Fruit fly (Drosophila melanogaster): ENCODE results near the gene Syx7.
A peak's percentile ranks its signal among the peaks of the same experiment; 100 is the strongest.

Gene Syx7

DNA sequence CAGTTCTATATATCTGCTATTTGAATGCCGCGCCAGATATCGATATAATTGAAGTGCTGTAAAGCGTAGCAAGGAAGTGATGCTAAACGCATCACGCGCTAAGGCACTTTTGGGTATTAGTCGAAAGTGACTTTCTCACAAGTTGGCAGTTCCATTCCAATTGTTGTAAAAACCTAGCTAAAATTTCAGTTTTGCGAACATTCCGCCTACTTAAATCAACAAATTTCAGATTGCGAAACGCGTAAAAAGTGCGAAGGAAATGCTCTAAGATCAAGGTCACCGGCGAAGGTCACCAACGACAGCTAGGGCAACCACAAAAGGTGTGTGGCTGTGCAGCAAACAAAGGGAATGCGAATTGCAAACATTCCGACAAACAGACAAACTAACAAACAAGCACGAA is at the start of gene Syx7 (continued):
- peak; percentile 29; the same call in 2 of the 3 replicates for TF ChIP-seq CG16813 (GFP tag; IDR thresholded peaks at IDR 0.05; ENCODE audit: partially characterized antibody)
- peak; percentile 32; the same call in 1 of the 2 replicates for TF ChIP-seq Xrp1 (GFP tag; IDR thresholded peaks at IDR 0.05)
- no peak for TF ChIP-seq ranshi (GFP tag; IDR thresholded peaks at IDR 0.05)
- no peak for TF ChIP-seq Gsc (GFP tag; IDR thresholded peaks at IDR 0.05)
- TF ChIP-seq pum (GFP tag; optimal IDR thresholded peaks at IDR 0.05): no peak
- no peak for TF ChIP-seq CG17328 (GFP tag; IDR thresholded peaks at IDR 0.05)
- TF ChIP-seq nerfin-1 (tag; optimal IDR thresholded peaks at IDR 0.05): peak; percentile 92
- no peak for TF ChIP-seq bigmax (GFP tag; optimal IDR thresholded peaks at IDR 0.05)
- TF ChIP-seq B-H2 (GFP tag; optimal IDR thresholded peaks at IDR 0.05): peak; percentile 41
- no peak for TF ChIP-seq CG11093 (GFP tag; IDR thresholded peaks at IDR 0.05)
- TF ChIP-seq CG18476 (GFP tag; optimal IDR thresholded peaks at IDR 0.05): no peak
- peak; percentile 38 for TF ChIP-seq CG9609 (GFP tag; optimal IDR thresholded peaks at IDR 0.05)
- TF ChIP-seq CG3847 (GFP tag; IDR thresholded peaks at IDR 0.05): peak; percentile 74
- no peak for TF ChIP-seq so (GFP tag; IDR thresholded peaks at IDR 0.05)
- no peak for TF ChIP-seq corto (GFP tag; optimal IDR thresholded peaks at IDR 0.05)
- TF ChIP-seq emc (GFP tag; optimal IDR thresholded peaks at IDR 0.05): no peak
- no peak for TF ChIP-seq CG8359 (GFP tag; optimal IDR thresholded peaks at IDR 0.05; ENCODE audit: borderline replicate concordance)
- TF ChIP-seq mam (GFP tag; optimal IDR thresholded peaks at IDR 0.05): peak; percentile 59
- no peak for TF ChIP-seq Tbp (GFP tag; optimal IDR thresholded peaks at IDR 0.05)
- TF ChIP-seq Neu2 (GFP tag; optimal IDR thresholded peaks at IDR 0.05; ENCODE audit: borderline replicate concordance): no peak
- peak; percentile 68 for TF ChIP-seq Sry-δ (GFP tag; optimal IDR thresholded peaks at IDR 0.05)
- peak; percentile 33 for TF ChIP-seq Chrac-16 (GFP tag; optimal IDR thresholded peaks at IDR 0.05)
- TF ChIP-seq Fer2 (tag; optimal IDR thresholded peaks at IDR 0.05): no peak
- no peak for TF ChIP-seq CG1024 (GFP tag; IDR thresholded peaks at IDR 0.05)
- TF ChIP-seq Blimp-1 (GFP tag; optimal IDR thresholded peaks at IDR 0.05): no peak
- no peak for TF ChIP-seq Bteb2 (GFP tag; optimal IDR thresholded peaks at IDR 0.05)
- no peak for TF ChIP-seq CG13894 (tag; optimal IDR thresholded peaks at IDR 0.05)
- peak; percentile 22 for TF ChIP-seq fu2 (GFP tag; optimal IDR thresholded peaks at IDR 0.05)
- peak; percentile 23 for TF ChIP-seq maf-S (GFP tag; optimal IDR thresholded peaks at IDR 0.05)
- peak; percentile 50; the same call in 1 of the 2 replicates for TF ChIP-seq slbo (GFP tag; IDR thresholded peaks at IDR 0.05)
- peak; percentile 26 for TF ChIP-seq HLH54F (GFP tag; optimal IDR thresholded peaks at IDR 0.05)
- peak; percentile 8 for TF ChIP-seq CG12744 (GFP tag; optimal IDR thresholded peaks at IDR 0.05)
- peak; percentile 88 for TF ChIP-seq HmgZ (tag; optimal IDR thresholded peaks at IDR 0.05)
- TF ChIP-seq zen2 (GFP tag; IDR thresholded peaks at IDR 0.05; ENCODE audit: partially characterized antibody): no peak
- TF ChIP-seq CHES-1-like (GFP tag; optimal IDR thresholded peaks at IDR 0.05): peak; percentile 63
- TF ChIP-seq CG6813 (GFP tag; optimal IDR thresholded peaks at IDR 0.05): no peak
- peak; percentile 33 for TF ChIP-seq ERR (GFP tag; optimal IDR thresholded peaks at IDR 0.05)
- TF ChIP-seq CG18619 (GFP tag; optimal IDR thresholded peaks at IDR 0.05): no peak
- no peak for TF ChIP-seq CG1792 (GFP tag; optimal IDR thresholded peaks at IDR 0.05)
- no peak for TF ChIP-seq Hmr (GFP tag; optimal IDR thresholded peaks at IDR 0.05)
- no peak for TF ChIP-seq CG9215 (GFP tag; IDR thresholded peaks at IDR 0.05)
- TF ChIP-seq Aef1 (GFP tag; IDR thresholded peaks at IDR 0.05): no peak
- peak; percentile 80 for TF ChIP-seq Sry-β (GFP tag; optimal IDR thresholded peaks at IDR 0.05)
- peak; percentile 69 for TF ChIP-seq Bgb (GFP tag; IDR thresholded peaks at IDR 0.05; ENCODE audit: partially characterized antibody)
- no peak for TF ChIP-seq CG13296 (GFP tag; optimal IDR thresholded peaks at IDR 0.05)
- TF ChIP-seq GATAe (GFP tag; conservative IDR thresholded peaks at IDR 0.05): no peak
- TF ChIP-seq CG15073 (GFP tag; optimal IDR thresholded peaks at IDR 0.05): no peak
- TF ChIP-seq Elba2 (GFP tag; optimal IDR thresholded peaks at IDR 0.05): peak; percentile 77
- TF ChIP-seq CG7271 (tag; optimal IDR thresholded peaks at IDR 0.05): no peak
- no peak for TF ChIP-seq CG12104 (GFP tag; optimal IDR thresholded peaks at IDR 0.05)
- TF ChIP-seq YL-1 (GFP tag; optimal IDR thresholded peaks at IDR 0.05): peak; percentile 53
- no peak for TF ChIP-seq Usf (GFP tag; optimal IDR thresholded peaks at IDR 0.05)
